Fruit fly (Drosophila melanogaster): ENCODE results near the gene CG13970.

Gene CG13970

DNA sequence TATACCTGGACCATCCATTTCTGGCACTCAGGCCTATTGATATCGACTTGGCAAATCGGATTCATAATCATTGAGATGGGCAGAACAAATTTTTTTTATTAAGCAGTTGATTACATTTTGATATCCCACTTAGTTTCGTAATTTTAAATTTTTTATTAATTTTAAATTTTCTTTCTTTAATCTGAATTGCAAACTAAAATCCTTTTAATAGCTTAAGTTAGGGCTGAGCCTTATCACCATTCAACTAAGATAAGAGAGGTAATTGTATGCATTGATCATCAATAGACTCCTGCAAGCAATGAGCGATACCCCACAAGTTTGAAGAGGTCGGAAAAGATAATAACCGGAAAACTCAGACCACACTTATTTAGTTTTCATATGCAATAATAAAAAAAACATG, at the start of gene CG13970:
CG13970 (minus strand) TSS at position 101 of the 400 bp plus-strand sequence.
- no peak for TF ChIP-seq CG17801 (GFP tag; optimal IDR thresholded peaks at IDR 0.05; ENCODE audit: partially characterized antibody)

DNA sequence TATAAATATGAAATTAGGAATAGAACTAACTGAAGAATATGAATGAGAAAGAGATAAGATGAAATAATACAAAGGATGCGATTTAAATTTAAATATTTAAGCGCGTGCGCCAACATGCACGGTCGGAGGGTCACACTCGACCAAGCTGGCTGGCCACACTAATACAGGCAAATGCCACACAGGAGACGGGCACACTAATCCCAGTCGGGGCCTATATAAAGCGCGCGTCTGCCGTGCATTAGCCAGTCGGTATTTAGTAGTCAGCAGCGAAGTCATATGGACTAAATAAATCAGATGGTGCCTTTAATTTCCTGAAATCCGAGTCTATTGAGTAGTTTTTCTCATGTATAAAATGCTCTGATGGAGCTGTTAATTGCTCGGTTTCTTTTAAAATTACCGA, 44.4 kb upstream of the CG13970 start:
- TF ChIP-seq CG17801 (GFP tag; optimal IDR thresholded peaks at IDR 0.05; ENCODE audit: partially characterized antibody), result no peak

DNA sequence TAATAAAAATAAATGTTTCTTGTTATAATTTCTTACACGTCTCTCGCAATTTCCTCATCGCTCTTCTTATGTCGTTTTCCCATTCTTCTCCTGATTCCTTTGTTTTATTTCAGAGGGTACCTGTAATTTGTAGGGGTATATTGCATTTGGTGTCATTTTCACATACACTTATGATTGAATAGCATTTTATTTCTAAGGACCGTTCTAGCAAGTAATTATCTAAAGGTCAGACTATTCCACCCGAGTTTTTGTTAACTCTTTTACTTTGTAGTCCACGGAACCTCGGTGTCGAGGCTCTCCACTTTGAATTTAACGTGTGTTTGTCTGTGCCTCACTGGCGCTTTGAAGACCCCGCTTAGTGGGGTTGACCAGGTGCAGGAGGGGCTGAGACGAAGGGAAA, 42.3 kb upstream of the CG13970 start:
- TF ChIP-seq CG17801 (GFP tag; optimal IDR thresholded peaks at IDR 0.05; ENCODE audit: partially characterized antibody), result no peak

DNA sequence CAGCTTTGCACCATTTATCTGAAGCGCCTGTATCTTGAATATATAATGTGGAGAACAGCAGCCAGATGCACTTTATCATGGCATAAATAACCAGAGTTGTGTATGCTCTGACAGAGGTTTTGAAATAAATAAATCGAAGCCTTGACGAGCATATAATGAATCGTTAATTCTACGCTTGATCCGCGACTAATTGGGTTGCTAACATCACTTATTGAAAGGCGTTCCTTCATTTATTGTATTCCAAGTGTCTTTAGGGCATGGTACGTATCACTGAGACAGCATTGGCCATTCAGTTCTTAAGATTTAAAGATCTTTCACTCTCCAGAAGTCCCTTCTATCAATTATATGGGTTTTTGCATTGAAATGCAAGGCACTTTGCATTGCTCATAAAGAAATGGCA, 30.9 kb upstream of the CG13970 start, which contains the start of gene CG10651:
CG10651 (minus strand) TSS at position 101 of the 400 bp plus-strand sequence.
- no peak for TF ChIP-seq CG17801 (GFP tag; optimal IDR thresholded peaks at IDR 0.05; ENCODE audit: partially characterized antibody)

DNA sequence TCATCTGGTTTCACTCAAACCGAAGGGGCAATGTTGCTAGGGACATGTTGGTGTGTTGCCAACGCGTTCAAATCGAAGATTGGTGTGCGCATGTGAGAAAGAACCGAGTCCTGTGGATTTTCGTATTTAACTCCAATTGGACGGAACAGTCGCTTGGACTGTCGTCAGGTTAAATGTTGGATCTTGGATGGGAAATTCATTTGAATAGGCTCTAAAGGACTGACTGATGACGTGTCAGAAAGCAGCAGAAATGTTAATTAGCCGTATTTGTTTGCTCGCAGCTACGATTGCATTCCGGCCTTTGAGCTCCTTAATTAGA, 17.2 kb upstream of the CG13970 start:
- no peak for TF ChIP-seq CG17801 (GFP tag; optimal IDR thresholded peaks at IDR 0.05; ENCODE audit: partially characterized antibody)

DNA sequence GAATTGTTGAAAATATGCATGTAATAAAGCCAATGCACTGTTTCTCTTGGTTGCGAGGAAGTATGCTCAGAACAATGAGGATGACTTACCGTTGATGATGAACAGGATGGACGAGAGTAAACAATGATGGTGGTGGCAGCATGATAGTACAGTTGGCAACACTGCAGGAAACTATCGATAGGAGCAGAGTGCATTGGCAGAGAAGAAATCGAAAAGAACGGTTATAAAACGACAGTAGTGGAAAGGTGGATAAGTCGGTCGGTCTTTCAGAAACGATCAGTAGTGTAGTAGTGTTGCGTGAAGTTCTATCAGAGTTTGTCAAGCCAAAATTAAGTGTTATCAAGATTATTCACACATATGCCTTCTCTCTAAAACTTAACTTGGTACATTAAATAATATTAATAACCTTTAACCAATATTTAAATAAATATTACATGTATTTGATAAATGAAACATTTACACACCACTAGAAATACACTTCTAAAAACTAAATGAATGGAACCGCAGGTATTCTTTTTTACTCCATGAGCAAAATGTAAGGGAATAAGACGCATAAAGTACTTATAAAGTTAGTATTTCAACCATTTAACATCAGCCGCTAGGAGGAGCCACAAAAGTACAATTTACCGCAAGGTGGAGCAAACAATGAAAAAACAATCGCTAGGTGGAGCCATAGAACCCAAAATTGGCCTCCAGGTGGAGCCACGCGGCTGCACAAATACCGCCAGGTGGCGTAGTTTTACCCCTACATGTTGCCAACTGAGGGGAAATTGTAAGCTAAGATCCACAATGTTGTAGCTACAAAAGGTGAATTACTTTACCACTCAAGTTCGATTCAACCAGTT, 16.7 kb upstream of the CG13970 start:
- peak; percentile 15 for TF ChIP-seq CG17801 (GFP tag; optimal IDR thresholded peaks at IDR 0.05; ENCODE audit: partially characterized antibody)

DNA sequence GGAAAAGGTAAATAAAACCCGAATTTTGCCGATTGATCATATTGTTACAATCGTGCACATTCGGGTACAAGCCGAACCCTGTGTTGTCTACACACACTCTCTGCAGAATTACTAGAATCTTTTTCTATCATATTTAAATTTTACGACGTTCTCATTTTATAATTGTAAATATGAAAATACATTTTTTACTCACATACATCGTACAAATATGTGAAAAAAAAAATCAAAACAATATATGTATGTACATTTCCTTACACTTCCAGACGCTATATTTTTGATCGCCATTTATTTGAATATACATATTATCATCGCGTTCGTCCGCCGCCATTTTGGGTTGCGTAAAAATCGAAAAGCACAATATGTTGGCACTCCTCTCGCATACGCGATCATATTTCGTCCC, 13.8 kb upstream of the CG13970 start:
- no peak for TF ChIP-seq CG17801 (GFP tag; optimal IDR thresholded peaks at IDR 0.05; ENCODE audit: partially characterized antibody)

DNA sequence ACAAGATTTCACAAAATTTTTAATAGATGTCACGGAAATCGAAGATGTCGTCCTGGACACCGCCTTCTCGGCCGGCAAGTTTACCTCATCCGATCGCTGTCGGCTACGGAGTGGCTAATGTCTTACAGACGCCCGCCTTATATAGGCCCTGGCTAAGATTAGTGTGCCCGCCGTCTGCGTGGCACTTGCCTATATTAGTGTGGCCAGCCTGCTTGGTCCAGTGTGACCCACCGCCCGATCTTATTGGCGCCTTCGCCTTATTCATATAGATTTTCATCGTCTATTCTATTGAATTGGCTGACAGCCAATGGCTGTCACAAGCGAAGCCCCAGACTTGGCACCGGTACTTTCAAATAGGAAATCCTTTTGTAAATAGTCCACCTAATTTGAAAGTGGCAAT, 11.9 kb upstream of the CG13970 start:
- TF ChIP-seq CG17801 (GFP tag; optimal IDR thresholded peaks at IDR 0.05; ENCODE audit: partially characterized antibody), result no peak

DNA sequence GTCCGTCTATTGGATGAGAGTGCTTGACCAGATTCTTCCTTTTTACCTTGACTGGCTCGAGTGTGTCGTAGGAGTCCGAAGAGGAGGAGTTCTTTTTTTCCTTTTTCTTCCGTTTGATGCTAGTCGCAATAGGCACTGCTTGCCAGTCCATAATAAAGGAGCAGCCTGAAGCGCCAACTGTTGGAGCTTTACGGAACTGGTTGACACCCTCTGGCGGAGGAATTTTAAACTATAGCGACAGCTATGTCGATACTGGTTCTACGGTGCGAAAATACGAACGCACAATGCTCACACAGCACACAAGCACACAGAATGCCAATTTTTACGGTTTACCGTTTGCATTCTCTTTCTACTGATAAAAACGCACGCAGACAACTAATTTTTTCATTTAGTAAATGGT, 2.6 kb upstream of the CG13970 start:
- TF ChIP-seq CG17801 (GFP tag; optimal IDR thresholded peaks at IDR 0.05; ENCODE audit: partially characterized antibody), result no peak

DNA sequence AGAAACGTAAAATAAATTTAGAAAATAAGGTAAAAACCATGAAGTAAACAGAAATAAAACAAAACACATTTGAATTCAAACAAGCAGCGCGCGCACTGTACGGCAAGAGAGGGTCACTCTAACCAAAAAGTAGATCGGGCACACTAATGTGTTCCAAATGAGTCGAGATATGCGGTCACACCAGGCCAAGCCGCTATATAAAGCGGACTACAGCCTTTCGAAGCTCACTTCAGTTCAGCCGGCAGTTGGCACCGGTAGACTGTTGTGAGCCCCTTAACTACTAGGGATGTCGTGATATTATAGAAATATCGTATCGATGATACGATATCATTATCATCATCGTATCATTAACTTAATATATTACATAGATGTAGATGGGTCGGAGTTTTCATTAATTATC, 576 bp upstream of the CG13970 start:
- TF ChIP-seq CG17801 (GFP tag; optimal IDR thresholded peaks at IDR 0.05; ENCODE audit: partially characterized antibody), result peak; percentile 4

DNA sequence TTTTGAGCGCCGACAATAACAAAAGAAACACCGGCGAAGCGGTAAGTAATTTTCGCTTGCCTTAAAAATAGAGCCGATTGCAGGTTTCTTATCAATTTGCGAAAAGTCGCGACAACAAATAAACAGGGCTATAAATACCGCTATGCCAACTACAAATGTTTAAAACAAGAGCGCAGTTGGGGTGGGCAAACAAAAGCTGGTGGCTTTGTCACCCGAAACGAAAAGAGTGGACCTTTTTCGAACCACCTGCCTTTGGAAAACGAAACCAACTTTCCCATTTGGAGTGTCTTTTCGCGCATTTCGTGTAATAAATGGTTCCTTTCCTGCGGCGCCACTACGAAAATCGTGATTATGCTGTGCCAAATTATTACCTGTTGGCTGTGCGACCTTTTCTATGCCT, 5.8 kb downstream of the CG13970 start:
- no peak for TF ChIP-seq CG17801 (GFP tag; optimal IDR thresholded peaks at IDR 0.05; ENCODE audit: partially characterized antibody)

DNA sequence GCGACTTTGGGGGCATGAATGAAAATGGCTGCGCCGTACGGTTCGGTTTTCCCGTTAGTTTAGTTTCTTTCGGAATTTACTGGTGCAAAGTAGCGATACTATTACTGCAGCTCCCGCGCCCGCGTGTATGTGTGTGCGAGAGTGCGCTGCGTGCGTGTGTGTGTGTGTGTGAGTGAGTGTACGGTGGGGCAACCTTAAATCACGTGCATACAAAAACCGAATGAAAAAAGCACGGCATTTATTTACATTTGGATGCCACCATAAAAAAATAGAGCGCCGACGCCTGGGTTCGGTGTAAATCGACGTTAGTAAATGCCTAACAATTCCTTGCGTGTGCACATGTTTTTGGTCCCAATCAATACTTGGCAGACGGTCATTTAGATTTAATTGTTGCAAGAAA, 6.2 kb downstream of the CG13970 start:
- TF ChIP-seq CG17801 (GFP tag; optimal IDR thresholded peaks at IDR 0.05; ENCODE audit: partially characterized antibody), result no peak

DNA sequence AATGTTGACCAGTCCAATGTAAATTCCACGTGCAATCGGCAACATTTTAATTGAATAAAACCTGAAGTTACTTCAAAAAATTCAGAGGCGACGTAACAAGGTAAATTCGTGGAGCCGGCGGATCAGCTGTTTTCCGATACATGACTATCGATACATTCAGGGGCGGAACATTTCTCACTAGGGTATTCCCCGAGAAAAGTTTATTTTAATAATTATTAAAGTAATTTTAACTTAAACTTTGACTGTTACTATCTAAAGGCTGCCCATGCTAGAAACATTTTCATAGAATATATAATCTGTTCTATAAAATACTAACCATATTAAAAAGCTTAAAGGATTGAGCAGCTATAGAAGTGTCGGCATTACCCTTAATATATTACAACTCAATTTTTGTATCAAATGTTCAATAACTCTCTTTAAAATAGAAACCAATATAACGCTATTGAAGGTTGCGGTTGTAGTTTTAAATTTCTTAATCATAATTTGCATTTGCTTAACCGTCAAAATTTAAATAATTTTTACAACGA, 6.8 kb downstream of the CG13970 start, which contains the start of the genes mRpS18B and Kua:
mRpS18B (minus strand) TSS at position 149 of the 527 bp plus-strand sequence.
Kua (plus strand) TSS at position 477 of the 527 bp plus-strand sequence.
- TF ChIP-seq CG17801 (GFP tag; optimal IDR thresholded peaks at IDR 0.05; ENCODE audit: partially characterized antibody), result no peak

DNA sequence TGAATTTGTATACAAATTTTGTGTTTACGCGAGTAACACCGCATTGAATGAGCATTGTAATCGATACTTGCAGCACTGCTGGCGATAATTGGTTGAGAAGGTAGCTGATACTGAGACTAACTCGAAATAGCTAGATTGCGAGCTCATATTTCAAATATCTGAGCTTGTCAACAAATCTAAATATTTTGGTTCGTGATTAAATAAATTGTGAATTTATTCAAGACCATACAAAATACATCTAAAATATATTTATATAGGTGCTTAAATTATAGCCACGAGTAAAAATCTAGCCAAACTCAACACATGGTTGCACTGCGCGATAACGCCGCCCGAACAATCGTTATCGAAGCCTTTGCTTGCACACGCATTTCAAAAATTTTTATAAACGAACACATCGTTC, 10.2 kb downstream of the CG13970 start, which contains the start of the genes Taf13 and nesd:
Taf13 (minus strand) TSS at position 56 of the 400 bp plus-strand sequence.
nesd (plus strand) TSS at position 179 of the 400 bp plus-strand sequence.
- peak; percentile 60 for TF ChIP-seq CG17801 (GFP tag; optimal IDR thresholded peaks at IDR 0.05; ENCODE audit: partially characterized antibody)

DNA sequence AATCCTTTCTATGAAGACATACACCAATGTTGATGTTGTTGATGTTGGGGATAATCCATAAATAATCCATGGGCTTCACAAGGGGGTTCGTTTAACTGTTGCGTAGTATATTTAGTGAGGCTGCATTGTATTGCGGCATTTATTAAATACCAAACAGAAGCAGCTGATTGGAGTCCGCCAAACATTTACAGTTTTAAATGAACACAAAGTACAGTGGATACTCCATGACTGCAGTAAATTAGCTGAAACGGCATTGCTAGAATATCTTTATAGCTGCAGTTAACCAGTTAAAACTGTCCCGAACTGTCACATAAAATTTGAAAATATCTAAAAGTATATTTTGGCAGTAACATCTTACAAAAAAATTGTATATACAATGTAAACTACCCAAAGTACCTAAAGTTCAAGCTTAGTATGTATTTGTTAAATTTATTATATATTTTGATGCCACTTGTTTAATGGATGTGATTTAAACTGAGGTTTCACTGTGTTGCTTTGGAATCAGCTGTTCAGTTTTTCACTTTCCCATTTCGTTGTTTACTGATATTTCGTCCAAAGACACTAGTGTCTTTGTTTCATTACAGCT, 12.8 kb downstream of the CG13970 start, which contains the start of the genes CG10747 and Pyroxd1:
CG10747 (minus strand) TSS at position 255 of the 586 bp plus-strand sequence.
Pyroxd1 (plus strand) TSS at position 342 of the 586 bp plus-strand sequence.
- TF ChIP-seq CG17801 (GFP tag; optimal IDR thresholded peaks at IDR 0.05; ENCODE audit: partially characterized antibody), result peak; percentile 99

All from ovary, adult (tissue).